Worm (Caenorhabditis elegans): ENCODE measurements around the gene F49E2.2.
A peak's percentile ranks its signal among the peaks of the same experiment; 100 is the strongest.

F49E2.2 gene

DNA sequence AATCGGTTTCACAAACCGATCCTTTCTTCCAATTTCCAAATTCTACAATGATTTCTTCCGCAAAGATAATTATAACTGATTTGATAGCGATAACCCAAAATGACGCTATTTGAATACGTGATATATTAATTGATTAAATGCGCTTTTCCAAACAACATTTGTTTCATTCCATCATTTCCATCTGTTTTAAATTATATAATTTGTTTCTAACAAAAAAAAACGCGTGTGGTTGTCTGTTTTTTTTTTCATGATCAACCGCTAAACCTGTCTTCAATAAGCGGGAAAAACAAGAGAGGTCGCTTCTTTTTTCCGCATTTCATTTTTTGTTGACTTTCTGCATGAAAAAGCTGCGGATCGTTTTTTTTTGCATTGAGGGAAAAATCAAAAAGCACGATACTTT, 30.8 kb downstream of the F49E2.2 start:
- no peak for TF ChIP-seq efl-1 (optimal IDR thresholded peaks at IDR 0.05)
- TF ChIP-seq efl-1 (GFP tag; optimal IDR thresholded peaks at IDR 0.05 in 1 of 2) = peak in 1 of 2 experiments; percentile 21
- no peak for TF ChIP-seq blmp-1 (tag; optimal IDR thresholded peaks at IDR 0.05)
- peak; percentile 94 for TF ChIP-seq dsc-1 (tag; optimal IDR thresholded peaks at IDR 0.05)
- TF ChIP-seq xbp-1 (tag; optimal IDR thresholded peaks at IDR 0.05) = no peak
- peak; percentile 75 for TF ChIP-seq fkh-4 (tag; optimal IDR thresholded peaks at IDR 0.05; ENCODE audit: borderline replicate concordance)

ce11 chrX:9602625-9603024, 36.1 kb downstream of the F49E2.2 start:
- peak; percentile 16 for TF ChIP-seq blmp-1 (tag; optimal IDR thresholded peaks at IDR 0.05)
- TF ChIP-seq lin-39 (tag; optimal IDR thresholded peaks at IDR 0.05) = no peak
- TF ChIP-seq elt-2 (tag; optimal IDR thresholded peaks at IDR 0.05) = peak; percentile 12

- TF ChIP-seq ceh-8 (GFP tag; optimal IDR thresholded peaks at IDR 0.05) (no peak), egl-13 (tag; optimal IDR thresholded peaks at IDR 0.05) (no peak), alr-1 (tag; optimal IDR thresholded peaks at IDR 0.05; ENCODE audit: borderline replicate concordance) (no peak), elt-2 (tag; optimal IDR thresholded peaks at IDR 0.05) (no peak), aha-1 (tag; optimal IDR thresholded peaks at IDR 0.05) (no peak), ama-1 (optimal IDR thresholded peaks at IDR 0.05) (no peak), fkh-8 (tag; optimal IDR thresholded peaks at IDR 0.05) (no peak), sup-37 (GFP tag; optimal IDR thresholded peaks at IDR 0.05) (no peak), ceh-90 (tag; optimal IDR thresholded peaks at IDR 0.05) (no peak)
Observed at ce11 chrX:9603180-9603579, 36.7 kb downstream of the F49E2.2 start.

DNA sequence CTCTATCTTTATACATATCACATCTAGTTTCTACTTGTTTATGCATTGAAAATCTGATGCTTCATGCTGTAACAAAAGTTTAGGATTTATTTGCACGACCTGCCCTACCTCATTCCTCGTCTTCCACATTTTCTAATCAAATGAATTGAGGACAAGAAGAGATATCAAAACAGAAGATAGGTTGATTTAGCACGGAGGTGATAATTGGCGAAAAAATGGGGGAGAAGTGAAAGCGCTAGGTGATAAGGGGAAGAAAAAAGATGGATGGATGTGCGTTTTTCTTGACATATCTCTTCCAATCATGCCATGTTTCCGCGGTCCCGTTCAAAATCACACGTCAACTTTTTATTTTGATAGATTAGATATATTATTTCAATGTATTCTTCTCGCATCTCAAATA, 41.6 kb downstream of the F49E2.2 start:
- TF ChIP-seq Y116A8C.19 (tag; optimal IDR thresholded peaks at IDR 0.05; ENCODE audit: borderline replicate concordance) = no peak
- TF ChIP-seq blmp-1 (tag; optimal IDR thresholded peaks at IDR 0.05) = peak; percentile 96
- TF ChIP-seq nhr-11 (tag; optimal IDR thresholded peaks at IDR 0.05) = no peak
- TF ChIP-seq unc-30 (tag; optimal IDR thresholded peaks at IDR 0.05) = no peak
- TF ChIP-seq C34B4.2 (tag; optimal IDR thresholded peaks at IDR 0.05) = no peak
- no peak for TF ChIP-seq efl-3 (GFP tag; optimal IDR thresholded peaks at IDR 0.05)
- TF ChIP-seq fkh-4 (tag; optimal IDR thresholded peaks at IDR 0.05; ENCODE audit: borderline replicate concordance) = no peak
- peak; percentile 24 for TF ChIP-seq rnt-1 (tag; optimal IDR thresholded peaks at IDR 0.05)
- TF ChIP-seq zip-4 (GFP tag; optimal IDR thresholded peaks at IDR 0.05) = no peak
- no peak for TF ChIP-seq tlp-1 (tag; optimal IDR thresholded peaks at IDR 0.05)
- no peak for TF ChIP-seq hpl-2 (GFP tag; optimal IDR thresholded peaks at IDR 0.05)
- TF ChIP-seq ztf-11 (tag; optimal IDR thresholded peaks at IDR 0.05) = no peak
- TF ChIP-seq nhr-20 (tag; optimal IDR thresholded peaks at IDR 0.05) = peak; percentile 4
- TF ChIP-seq aly-2 (tag; optimal IDR thresholded peaks at IDR 0.05) = no peak
- peak in 4 of 6 experiments; percentile 22 to 79 (median 53) for TF ChIP-seq elt-3 (tag; optimal IDR thresholded peaks at IDR 0.05)
- no peak for TF ChIP-seq ceh-63 (GFP tag; optimal IDR thresholded peaks at IDR 0.05)
- no peak for TF ChIP-seq snpc-4 (tag; optimal IDR thresholded peaks at IDR 0.05)
- TF ChIP-seq hlh-4 (tag; optimal IDR thresholded peaks at IDR 0.05) = no peak
- TF ChIP-seq lin-14 (GFP tag; optimal IDR thresholded peaks at IDR 0.05) = peak; percentile 70

DNA sequence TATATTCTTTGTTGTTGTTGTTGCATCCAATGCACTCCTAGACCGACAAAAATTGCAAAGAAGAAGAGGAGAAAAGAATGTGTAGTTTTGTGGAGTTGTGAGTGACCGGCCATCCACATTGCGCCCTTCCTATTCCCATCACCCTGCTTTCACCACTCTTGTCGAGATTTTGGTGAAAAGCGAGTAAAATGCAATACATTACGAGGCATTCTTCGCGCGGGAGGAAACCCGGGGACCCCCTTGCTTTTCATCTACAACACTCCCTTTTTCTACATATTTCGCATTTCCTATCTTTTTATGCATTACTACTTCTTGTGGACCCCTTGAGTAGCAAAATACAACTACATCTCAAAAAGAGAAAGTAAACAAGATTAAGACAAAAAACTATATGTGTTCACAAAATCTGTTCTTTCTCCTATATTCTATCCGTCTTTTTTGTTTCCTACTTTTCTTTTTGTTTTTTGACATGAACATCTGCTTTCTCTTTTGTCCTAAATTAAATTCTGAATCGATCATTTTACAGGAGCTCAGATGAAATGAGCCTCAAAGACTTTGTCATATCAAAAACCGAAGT, 43.6 kb downstream of the F49E2.2 start, which contains the start of gene C11E4.6:
C11E4.6 (plus strand) TSS at position 524 of the 574 bp plus-strand sequence.
- TF ChIP-seq lin-14 (GFP tag; optimal IDR thresholded peaks at IDR 0.05) = peak; percentile 57
- TF ChIP-seq blmp-1 (tag; optimal IDR thresholded peaks at IDR 0.05) = no peak
- TF ChIP-seq fkh-10 (GFP tag; optimal IDR thresholded peaks at IDR 0.05) = peak; percentile 41
